Worm (Caenorhabditis elegans) whole organism, young adult: Measurements from ENCODE around the gene K09E3.7.

ENCODE experiments used
- F10E7.11 ChIP-seq: sonication (generic microtip); optimal IDR thresholded peaks from 2 replicates; lab custom pipeline; 2017; ENCODE audit warnings: mild to moderate bottlenecking, missing genetic modification characterization, moderate library complexity, missing compliant biosample characterization
- F23B12.7 ChIP-seq: sonication (generic microtip); optimal IDR thresholded peaks from 2 replicates; lab custom pipeline; 2017; ENCODE audit warnings: missing genetic modification characterization, mild to moderate bottlenecking, missing compliant biosample characterization, antibody characterized with exemption, moderate library complexity; ENCODE audit not compliant: insufficient read depth
- F33H1.4 ChIP-seq: fragments of 200-800 bp; sonication (Bioruptor generic); IDR thresholded peaks from 2 replicates; pipeline ENCODE4 v1.3.6; 2022; ENCODE audit warnings: missing genetic modification reagents, missing genetic modification characterization, missing compliant biosample characterization
- F57C9.4 ChIP-seq: sonication (generic microtip); optimal IDR thresholded peaks from 2 replicates; lab custom pipeline; 2017; ENCODE audit warnings: mild to moderate bottlenecking, missing genetic modification characterization, missing compliant biosample characterization
- K11D2.4 ChIP-seq: fragments of 200-800 bp; sonication (Bioruptor generic); IDR thresholded peaks from 2 replicates; pipeline ENCODE4 v1.3.6; 2022; ENCODE audit warnings: missing genetic modification reagents, missing genetic modification characterization, missing compliant biosample characterization
- T07F8.4 ChIP-seq: sonication (generic microtip); optimal IDR thresholded peaks from 2 replicates; lab custom pipeline; 2016; ENCODE audit warnings: mild to moderate bottlenecking, missing genetic modification characterization, moderate library complexity, missing compliant biosample characterization
- Y95B8A.8 ChIP-seq: fragments of 200-800 bp; sonication (Bioruptor generic); IDR thresholded peaks from 2 replicates; pipeline ENCODE4 v1.3.6; 2022; ENCODE audit warnings: missing genetic modification reagents, missing genetic modification characterization, missing compliant biosample characterization
- akir-1 ChIP-seq: fragments of 200-800 bp; sonication (Bioruptor generic); optimal IDR thresholded peaks from 2 replicates; lab custom pipeline; 2018; ENCODE audit warnings: mild to moderate bottlenecking, missing genetic modification characterization, moderate library complexity, missing compliant biosample characterization
- cebp-2 ChIP-seq: fragments of 200-800 bp; sonication (Bioruptor generic); IDR thresholded peaks from 2 replicates; pipeline ENCODE4 v1.3.6; 2022; ENCODE audit warnings: missing genetic modification characterization, missing compliant biosample characterization
- dpl-1 ChIP-seq: fragments of 150-350 bp; optimal IDR thresholded peaks from 2 replicates; lab custom pipeline; 2014; ENCODE audit warnings: missing biosample characterization, missing genetic modification reagents, missing genetic modification characterization
- efl-1 ChIP-seq: fragments of 150-350 bp; optimal IDR thresholded peaks from 2 replicates; lab custom pipeline; 2014; ENCODE audit warnings: missing biosample characterization, missing genetic modification reagents, missing genetic modification characterization
- egrh-3 ChIP-seq: fragments of 200-800 bp; sonication (Bioruptor generic); IDR thresholded peaks from 2 replicates; pipeline ENCODE4 v1.3.6; 2022; ENCODE audit warnings: missing genetic modification reagents, missing genetic modification characterization, missing compliant biosample characterization
- hlh-26 ChIP-seq: fragments of 200-800 bp; sonication (Bioruptor generic); conservative IDR thresholded peaks from 2 replicates; pipeline ENCODE4 v1.3.6; 2022; ENCODE audit warnings: missing genetic modification reagents, missing genetic modification characterization, missing compliant biosample characterization
- hrde-1 ChIP-seq: sonication (generic microtip); optimal IDR thresholded peaks from 2 replicates; lab custom pipeline; 2016; ENCODE audit warnings: missing genetic modification characterization, mild to moderate bottlenecking, missing compliant biosample characterization, moderate library complexity, missing genotype, missing genetic modification reagents, borderline replicate concordance
- hsf-1 ChIP-seq: fragments of 200-800 bp; sonication (Bioruptor generic); IDR thresholded peaks from 2 replicates; pipeline ENCODE4 v1.3.6; 2022; ENCODE audit warnings: missing genetic modification reagents, missing genetic modification characterization, missing compliant biosample characterization
- let-526 ChIP-seq: fragments of 200-800 bp; sonication (Bioruptor generic); IDR thresholded peaks from 2 replicates; pipeline ENCODE4 v1.3.6; 2022; ENCODE audit warnings: missing genetic modification reagents, missing genetic modification characterization, missing compliant biosample characterization
- lsy-27 ChIP-seq: sonication (generic microtip); optimal IDR thresholded peaks from 2 replicates; lab custom pipeline; 2017; ENCODE audit warnings: missing genetic modification characterization, mild to moderate bottlenecking, missing compliant biosample characterization, antibody characterized with exemption, missing genotype, borderline replicate concordance; ENCODE audit not compliant: insufficient read depth
- madf-10 ChIP-seq: sonication (generic microtip); optimal IDR thresholded peaks from 2 replicates; lab custom pipeline; 2016; ENCODE audit warnings: mild to moderate bottlenecking, missing genetic modification characterization, missing compliant biosample characterization
- madf-6 ChIP-seq: fragments of 200-800 bp; sonication (Bioruptor generic); IDR thresholded peaks from 2 replicates; pipeline ENCODE4 v1.3.6; 2022; ENCODE audit warnings: missing genetic modification reagents, missing genetic modification characterization, missing compliant biosample characterization
- pbrm-1 ChIP-seq: fragments of 200-800 bp; sonication (Bioruptor generic); IDR thresholded peaks from 2 replicates; pipeline ENCODE4 v1.3.6; 2022; ENCODE audit warnings: missing genetic modification reagents, missing genetic modification characterization, missing compliant biosample characterization
- sptf-2 ChIP-seq: fragments of 200-800 bp; sonication (Bioruptor generic); optimal IDR thresholded peaks from 2 replicates; lab custom pipeline; 2018; ENCODE audit warnings: mild to moderate bottlenecking, missing genetic modification characterization, missing compliant biosample characterization
- tbx-9 ChIP-seq: sonication (generic microtip); optimal IDR thresholded peaks from 2 replicates; lab custom pipeline; 2016; ENCODE audit warnings: borderline replicate concordance, missing genetic modification characterization, inconsistent platforms, missing compliant biosample characterization

The K09E3.7 gene

DNA sequence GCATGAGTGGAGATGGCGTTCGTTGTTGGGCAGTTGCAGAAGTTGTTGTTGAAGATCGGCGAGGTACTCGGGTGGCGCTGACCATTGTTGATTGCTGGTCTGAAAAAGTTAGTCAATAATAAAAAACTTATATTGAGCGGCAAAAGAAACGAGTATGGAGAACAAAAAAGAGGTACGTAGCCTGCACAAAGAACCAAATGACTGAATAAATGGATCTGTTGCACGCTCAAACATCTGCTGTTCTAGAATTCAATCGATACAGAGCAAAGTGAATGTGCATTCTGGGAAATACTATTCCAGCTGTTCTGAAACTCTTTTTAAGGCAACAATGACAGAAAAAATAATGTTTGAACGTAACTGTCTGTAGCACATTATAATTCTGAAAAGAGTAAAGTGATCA lies 33.7 kb downstream of the K09E3.7 start, which contains the start of gene lido-2:
TSS of gene lido-2 (minus strand) at position 101 of the 400 bp plus-strand sequence.
- TF ChIP-seq sptf-2 (GFP tag; lab: Kevin White, UChicago) = no peak
- no peak for TF ChIP-seq akir-1 (GFP tag; lab: Kevin White, UChicago)
- TF ChIP-seq dpl-1 (GFP tag; lab: Kevin White, UChicago) = no peak
- no peak for TF ChIP-seq T07F8.4 (tag; lab: Kevin White, UChicago)
- no peak for TF ChIP-seq hrde-1
- no peak for TF ChIP-seq pbrm-1 (GFP tag; lab: Robert Waterston, UW)
- no peak for TF ChIP-seq efl-1
- no peak for TF ChIP-seq K11D2.4 (GFP tag; lab: Robert Waterston, UW)
- no peak for TF ChIP-seq cebp-2 (GFP tag; lab: Robert Waterston, UW)

DNA sequence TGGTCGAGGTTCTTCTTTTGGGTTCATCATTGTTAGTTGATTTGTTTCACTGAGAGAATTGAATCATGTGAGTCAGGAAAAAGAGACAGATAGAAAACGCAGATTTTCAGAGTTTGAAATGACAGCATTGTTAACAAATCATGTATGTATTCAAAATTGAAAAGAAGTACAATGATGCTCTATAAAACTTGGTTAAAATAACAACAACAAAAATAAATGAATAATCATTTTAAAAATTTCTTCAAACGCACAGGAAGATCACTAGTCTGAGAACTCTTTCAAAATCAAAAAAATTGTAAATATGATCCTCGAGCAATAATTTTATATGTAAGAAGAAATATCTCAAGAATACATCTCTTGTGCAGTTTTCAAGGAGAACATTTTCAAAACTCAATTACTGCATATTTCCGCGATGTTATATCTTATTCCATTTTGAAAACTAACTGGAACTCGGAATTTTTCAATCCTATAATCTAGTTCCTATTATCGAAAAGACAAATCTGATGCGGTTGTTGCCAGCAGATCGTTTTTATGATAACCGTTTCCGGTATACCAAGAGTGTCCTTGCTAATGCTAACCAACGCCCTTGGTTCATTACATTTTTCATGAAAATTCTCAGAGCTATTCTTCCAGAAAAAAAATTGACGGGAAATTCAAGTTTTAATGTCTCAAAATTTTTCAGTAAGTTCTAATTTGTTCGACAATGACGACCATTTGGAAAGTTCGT lies 37.7 kb downstream of the K09E3.7 start, which contains the start of gene lido-1:
TSS of gene lido-1 (minus strand) at position 51 of the 727 bp plus-strand sequence.
- TF ChIP-seq madf-6 (GFP tag; lab: Robert Waterston, UW) (no peak), F33H1.4 (GFP tag; lab: Robert Waterston, UW) (no peak), hsf-1 (no peak), F23B12.7 (tag; lab: Kevin White, UChicago) (no peak)

DNA sequence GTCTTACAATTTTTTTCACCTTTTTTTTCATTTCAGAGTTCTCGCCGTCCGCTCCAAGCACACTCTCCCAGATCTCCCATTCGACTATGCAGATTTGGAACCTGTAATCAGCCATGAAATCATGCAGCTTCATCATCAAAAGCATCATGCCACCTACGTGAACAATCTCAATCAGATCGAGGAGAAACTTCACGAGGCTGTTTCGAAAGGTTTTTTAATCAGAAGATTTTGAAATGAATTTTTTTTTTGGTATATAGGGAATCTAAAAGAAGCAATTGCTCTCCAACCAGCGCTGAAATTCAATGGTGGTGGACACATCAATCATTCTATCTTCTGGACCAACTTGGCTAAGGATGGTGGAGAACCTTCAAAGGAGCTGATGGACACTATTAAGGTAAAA lies 41.1 kb downstream of the K09E3.7 start, which contains the start of gene C08A9.3:
TSS of gene C08A9.3 (minus strand) at position 101 of the 400 bp plus-strand sequence.
- TF ChIP-seq F10E7.11 (tag; lab: Kevin White, UChicago) = no peak
- no peak for TF ChIP-seq egrh-3 (GFP tag; lab: Robert Waterston, UW)
- no peak for TF ChIP-seq tbx-9
- TF ChIP-seq F23B12.7 (tag; lab: Kevin White, UChicago) = no peak
- no peak for TF ChIP-seq Y95B8A.8 (GFP tag; lab: Robert Waterston, UW)
- no peak for TF ChIP-seq lsy-27 (tag; lab: Kevin White, UChicago)
- no peak for TF ChIP-seq hlh-26
- no peak for TF ChIP-seq let-526 (GFP tag; lab: Robert Waterston, UW)

DNA sequence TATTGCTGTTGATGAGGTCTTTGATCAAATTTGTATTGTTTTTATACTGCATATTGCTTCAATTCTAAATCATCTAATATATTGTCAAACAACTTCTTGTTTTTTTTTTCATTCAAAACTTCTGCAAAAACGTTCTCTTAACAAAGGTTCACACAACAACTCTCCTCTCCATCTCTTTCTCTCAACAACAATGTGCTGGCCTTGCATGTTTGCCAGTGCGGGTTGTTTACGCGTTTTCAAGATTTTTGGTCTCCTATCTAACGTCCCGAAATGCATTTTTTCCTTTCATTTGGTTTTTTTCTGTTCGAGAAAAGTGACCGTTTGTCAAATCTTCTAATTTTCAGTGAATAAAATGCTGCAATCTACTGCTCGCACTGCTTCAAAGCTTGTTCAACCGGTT lies 41.9 kb downstream of the K09E3.7 start, which contains the start of gene sod-3:
TSS of gene sod-3 (plus strand) at position 338 of the 400 bp plus-strand sequence.
- TF ChIP-seq madf-10 (tag; lab: Kevin White, UChicago) = no peak
- no peak for TF ChIP-seq F57C9.4 (tag; lab: Kevin White, UChicago)
- TF ChIP-seq F10E7.11 (tag; lab: Kevin White, UChicago) = no peak
